Fruit fly (Drosophila melanogaster): ENCODE data around the gene uif.

uif gene

dm6 chr2L:6939698-6940097 lies 70.5 kb downstream of the uif start:
- TF ChIP-seq Snoo (tag; optimal IDR thresholded peaks at IDR 0.05) (no peak), EcR (GFP tag; optimal IDR thresholded peaks at IDR 0.05) (no peak), CG32121 (GFP tag; IDR thresholded peaks at IDR 0.05) (peak; percentile 7; the same call in 1 of the 2 replicates)

dm6 chr2L:6931821-6932220 lies 78.3 kb downstream of the uif start, which contains the start of gene CG43232:
TSS of gene CG43232 (plus strand) at chr2L:6932121.
- TF ChIP-seq rn (GFP tag; IDR thresholded peaks at IDR 0.05): no peak
- TF ChIP-seq CG14655 (GFP tag; optimal IDR thresholded peaks at IDR 0.05): no peak
- no peak for TF ChIP-seq CG10348 (GFP tag; IDR thresholded peaks at IDR 0.05)
- no peak for TF ChIP-seq Pif1A (GFP tag; optimal IDR thresholded peaks at IDR 0.05)
- no peak for TF ChIP-seq gl (tag; optimal IDR thresholded peaks at IDR 0.05)
- no peak for TF ChIP-seq CG17806 (tag; optimal IDR thresholded peaks at IDR 0.05)
- no peak for TF ChIP-seq EcR (GFP tag; optimal IDR thresholded peaks at IDR 0.05)
- TF ChIP-seq D1 (tag; optimal IDR thresholded peaks at IDR 0.05): no peak

dm6 chr2L:6925114-6925513 lies 85.0 kb downstream of the uif start:
- no peak for TF ChIP-seq CG34367 (tag; optimal IDR thresholded peaks at IDR 0.05)
- TF ChIP-seq EcR (GFP tag; optimal IDR thresholded peaks at IDR 0.05): no peak
- no peak for TF ChIP-seq CG14655 (GFP tag; optimal IDR thresholded peaks at IDR 0.05)
- no peak for TF ChIP-seq CG8301 (tag; optimal IDR thresholded peaks at IDR 0.05)
- TF ChIP-seq CG12605 (GFP tag; IDR thresholded peaks at IDR 0.05): no peak
- TF ChIP-seq fd96Ca (GFP tag; IDR thresholded peaks at IDR 0.05): no peak
- no peak for TF ChIP-seq D1 (tag; optimal IDR thresholded peaks at IDR 0.05)

All from whole organism, pupa.